Fruit fly (Drosophila melanogaster): ENCODE measurements around the gene Trpml.
"Not testable (repeated sequence)": the region's sequence is repeated elsewhere in the genome, so short reads cannot be mapped to it uniquely, and the experiment has no call there.

dm6 chr3L:19760109-19760508 lies 42.0 kb upstream of the Trpml start, which contains the start of gene Vtld:
- not testable (repeated sequence) for TF ChIP-seq pan (optimal IDR thresholded peaks at IDR 0.05); usp (GFP tag; optimal IDR thresholded peaks at IDR 0.05)
